Fruit fly (Drosophila melanogaster) whole organism, embryonic: ENCODE data around the gene CG44140.
A peak's percentile ranks its signal among the peaks of the same experiment; 100 is the strongest.

ENCODE experiments used
- Ada2b ChIP-seq: fragments of 200-800 bp; sonication (Bioruptor generic); IDR thresholded peaks from 2 replicates; pipeline ENCODE4 v1.3.6; 2022; ENCODE audit warnings: missing biosample characterization, missing genetic modification characterization
- BEAF-32 ChIP-seq: fragments of 200-800 bp; sonication (Bioruptor generic); optimal IDR thresholded peaks from 3 replicates; lab custom pipeline; 2017; ENCODE audit warnings: missing biosample characterization, missing genetic modification characterization, mild to moderate bottlenecking, moderate library complexity, missing genetic modification reagents
- CG10267 ChIP-seq: fragments of 200-800 bp; sonication (Bioruptor generic); optimal IDR thresholded peaks from 2 replicates; lab custom pipeline; 2018; ENCODE audit warnings: missing biosample characterization, mild to moderate bottlenecking, missing genetic modification characterization, moderate library complexity
- CG10366 ChIP-seq: fragments of 200-800 bp; sonication (Bioruptor generic); IDR thresholded peaks from 2 replicates; pipeline ENCODE4 v1.3.6; 2022; ENCODE audit warnings: missing biosample characterization, missing genetic modification characterization
- CG10959 ChIP-seq: fragments of 200-800 bp; sonication (Bioruptor generic); IDR thresholded peaks from 2 replicates; pipeline ENCODE4 v1.3.6; 2022; ENCODE audit warnings: missing biosample characterization, missing genetic modification characterization
- CG10979 ChIP-seq: fragments of 200-800 bp; sonication (Bioruptor generic); optimal IDR thresholded peaks from 2 replicates; lab custom pipeline; 2018; ENCODE audit warnings: missing biosample characterization, mild to moderate bottlenecking, missing genetic modification characterization, moderate library complexity
- CG12155 ChIP-seq: fragments of 200-800 bp; sonication (Bioruptor generic); optimal IDR thresholded peaks from 3 replicates; lab custom pipeline; 2016; ENCODE audit warnings: missing biosample characterization, missing genetic modification characterization
- CG12299 ChIP-seq: fragments of 200-800 bp; sonication (Bioruptor generic); optimal IDR thresholded peaks from 2 replicates; lab custom pipeline; 2018; ENCODE audit warnings: missing biosample characterization, mild to moderate bottlenecking, missing genetic modification characterization
- CG15479 ChIP-seq: fragments of 200-800 bp; sonication (Bioruptor generic); optimal IDR thresholded peaks from 3 replicates; lab custom pipeline; 2019; ENCODE audit warnings: missing biosample characterization, mild to moderate bottlenecking, missing genetic modification characterization, moderate library complexity
- CG15514 ChIP-seq: fragments of 200-800 bp; sonication (Bioruptor generic); optimal IDR thresholded peaks from 3 replicates; lab custom pipeline; 2017; ENCODE audit warnings: missing biosample characterization, missing genetic modification characterization, mild to moderate bottlenecking, moderate library complexity, missing genetic modification reagents
- CG15696 ChIP-seq: fragments of 200-800 bp; sonication (Bioruptor generic); optimal IDR thresholded peaks from 2 replicates; lab custom pipeline; 2019; ENCODE audit warnings: missing biosample characterization, mild to moderate bottlenecking, missing genetic modification characterization, moderate library complexity
- CG18262 ChIP-seq: fragments of 200-800 bp; optimal IDR thresholded peaks from 3 replicates; lab custom pipeline; 2019; ENCODE audit warnings: missing biosample characterization, mild to moderate bottlenecking, missing genetic modification characterization, moderate library complexity
- CG18599 ChIP-seq: fragments of 200-800 bp; sonication (Bioruptor generic); optimal IDR thresholded peaks from 3 replicates; lab custom pipeline; 2017; ENCODE audit warnings: missing biosample characterization, missing genetic modification characterization, mild to moderate bottlenecking, moderate library complexity, missing genetic modification reagents
- CG18619 ChIP-seq: fragments of 200-800 bp; sonication (Bioruptor generic); optimal IDR thresholded peaks from 3 replicates; lab custom pipeline; 2017; ENCODE audit warnings: missing biosample characterization, mild to moderate bottlenecking, missing genetic modification characterization
- CG2712 ChIP-seq: fragments of 200-800 bp; optimal IDR thresholded peaks from 3 replicates; lab custom pipeline; 2019; ENCODE audit warnings: missing biosample characterization, mild to moderate bottlenecking, missing genetic modification characterization, moderate library complexity
- CG4404 ChIP-seq: fragments of 200-800 bp; sonication (Bioruptor generic); IDR thresholded peaks from 2 replicates; pipeline ENCODE4 v1.3.6; 2022; ENCODE audit warnings: missing biosample characterization, missing genetic modification characterization
- CG8765 ChIP-seq: fragments of 200-800 bp; sonication (Bioruptor generic); IDR thresholded peaks from 2 replicates; pipeline ENCODE4 v1.3.6; 2022; ENCODE audit warnings: missing biosample characterization, missing genetic modification characterization
- CG9727 ChIP-seq: fragments of 200-800 bp; sonication (Bioruptor generic); optimal IDR thresholded peaks from 3 replicates; lab custom pipeline; 2017; ENCODE audit warnings: missing biosample characterization, mild to moderate bottlenecking, missing genetic modification characterization
- CkIIα-i1 ChIP-seq: fragments of 200-800 bp; sonication (Bioruptor generic); IDR thresholded peaks from 2 replicates; pipeline ENCODE4 v1.3.6; 2022; ENCODE audit warnings: missing biosample characterization, missing genetic modification characterization
- Dad ChIP-seq: fragments of 200-800 bp; sonication (Bioruptor generic); optimal IDR thresholded peaks from 3 replicates; lab custom pipeline; 2016; ENCODE audit warnings: missing biosample characterization, missing genetic modification characterization
- HLH54F ChIP-seq: fragments of 200-800 bp; sonication (Bioruptor generic); optimal IDR thresholded peaks from 3 replicates; lab custom pipeline; 2016; ENCODE audit warnings: missing biosample characterization, missing genetic modification characterization
- HmgD ChIP-seq: fragments of 200-800 bp; sonication (Bioruptor generic); optimal IDR thresholded peaks from 3 replicates; lab custom pipeline; 2016; ENCODE audit warnings: missing biosample characterization, missing genetic modification characterization
- Jarid2 ChIP-seq: fragments of 200-800 bp; sonication (Bioruptor generic); optimal IDR thresholded peaks from 3 replicates; lab custom pipeline; 2017; ENCODE audit warnings: mild to moderate bottlenecking, missing biosample characterization, missing genetic modification reagents, missing genetic modification characterization
- Mad ChIP-seq: fragments of 200-800 bp; sonication (Bioruptor generic); optimal IDR thresholded peaks from 2 replicates; lab custom pipeline; 2016; ENCODE audit warnings: missing biosample characterization, missing genetic modification characterization
- Meics ChIP-seq: fragments of 200-800 bp; sonication (Bioruptor generic); optimal IDR thresholded peaks from 2 replicates; lab custom pipeline; 2017; ENCODE audit warnings: missing biosample characterization, mild to moderate bottlenecking, missing genetic modification characterization
- Opbp ChIP-seq: fragments of 200-800 bp; sonication (Bioruptor generic); IDR thresholded peaks from 3 replicates; pipeline ENCODE4 v1.3.6; 2022; ENCODE audit warnings: missing biosample characterization, missing genetic modification characterization; ENCODE audit not compliant: partially characterized antibody
- Sry-β ChIP-seq: fragments of 200-800 bp; sonication (Bioruptor generic); optimal IDR thresholded peaks from 2 replicates; lab custom pipeline; 2018; ENCODE audit warnings: missing biosample characterization, mild to moderate bottlenecking, missing genetic modification characterization, moderate library complexity
- Usf ChIP-seq: fragments of 200-800 bp; sonication (Bioruptor generic); optimal IDR thresholded peaks from 2 replicates; lab custom pipeline; 2017; ENCODE audit warnings: missing genotype, missing biosample characterization, missing genetic modification characterization
- Vsx1 ChIP-seq: fragments of 200-800 bp; sonication (Bioruptor generic); optimal IDR thresholded peaks from 2 replicates; lab custom pipeline; 2017; ENCODE audit warnings: missing biosample characterization, mild to moderate bottlenecking, missing genetic modification characterization, missing genetic modification reagents
- Xrp1 ChIP-seq: fragments of 200-800 bp; sonication (Bioruptor generic); IDR thresholded peaks from 2 replicates; pipeline ENCODE4 v1.3.6; 2022; ENCODE audit warnings: missing biosample characterization, missing genetic modification characterization
- ab ChIP-seq: fragments of 200-800 bp; sonication (Bioruptor generic); optimal IDR thresholded peaks from 2 replicates; lab custom pipeline; 2016; ENCODE audit warnings: missing biosample characterization, missing genetic modification characterization
- ac ChIP-seq: fragments of 200-800 bp; sonication (Bioruptor generic); optimal IDR thresholded peaks from 3 replicates; lab custom pipeline; 2017; ENCODE audit warnings: missing biosample characterization, mild to moderate bottlenecking, missing genetic modification characterization
- az2 ChIP-seq: fragments of 200-800 bp; sonication (Bioruptor generic); optimal IDR thresholded peaks from 3 replicates; lab custom pipeline; 2016; ENCODE audit warnings: missing biosample characterization, missing genetic modification characterization
- cad ChIP-seq: fragments of >200 bp; optimal IDR thresholded peaks from 2 replicates; lab custom pipeline; 2017; ENCODE audit warnings: missing biosample characterization, missing genetic modification characterization
- chif ChIP-seq, 2 experiments: fragments of 200-800 bp; sonication (Bioruptor generic); optimal IDR thresholded peaks; 3 replicates each; lab custom pipeline; 2016; ENCODE audit warnings: missing biosample characterization in 2 of 2, missing genetic modification characterization in 2 of 2
- croc ChIP-seq: fragments of 200-800 bp; sonication (Bioruptor generic); conservative IDR thresholded peaks from 3 replicates; pipeline ENCODE4 v1.3.6; 2022; ENCODE audit warnings: missing biosample characterization, missing genetic modification characterization
- da ChIP-seq: fragments of 200-800 bp; sonication (Bioruptor generic); optimal IDR thresholded peaks from 2 replicates; lab custom pipeline; 2016; ENCODE audit warnings: missing biosample characterization, missing genetic modification characterization
- dysf ChIP-seq: fragments of 200-800 bp; sonication (Bioruptor generic); IDR thresholded peaks from 3 replicates; pipeline ENCODE4 v1.3.6; 2022; ENCODE audit warnings: missing biosample characterization, missing genetic modification characterization
- jumu ChIP-seq: fragments of 200-800 bp; sonication (Bioruptor generic); optimal IDR thresholded peaks from 3 replicates; lab custom pipeline; 2016; ENCODE audit warnings: missing biosample characterization, missing genetic modification characterization
- nau ChIP-seq: fragments of 200-800 bp; sonication (Bioruptor generic); optimal IDR thresholded peaks from 3 replicates; lab custom pipeline; 2017; ENCODE audit warnings: missing biosample characterization, mild to moderate bottlenecking, missing genetic modification characterization, missing genetic modification reagents
- nmo ChIP-seq: fragments of 200-800 bp; sonication (Bioruptor generic); optimal IDR thresholded peaks from 2 replicates; lab custom pipeline; 2018; ENCODE audit warnings: missing biosample characterization, mild to moderate bottlenecking, missing genetic modification characterization, moderate library complexity
- otp ChIP-seq: fragments of 200-800 bp; sonication (Bioruptor generic); IDR thresholded peaks from 3 replicates; pipeline ENCODE4, ENCODE4 v1.3.6; 2022; ENCODE audit warnings: missing biosample characterization, missing genetic modification characterization
- pfk ChIP-seq: fragments of 200-800 bp; sonication (Bioruptor generic); optimal IDR thresholded peaks from 2 replicates; lab custom pipeline; 2018; ENCODE audit warnings: missing biosample characterization, mild to moderate bottlenecking, missing genetic modification characterization, moderate library complexity
- prd ChIP-seq, 3 experiments: fragments of >200 bp in 2 of 3; fragments of 200-800 bp in 1 of 3; sonication (Bioruptor generic) in 1 of 3; optimal IDR thresholded peaks in 2 of 3; IDR thresholded peaks in 1 of 3; 2 replicates in 2 of 3; 3 replicates in 1 of 3; pipeline versions ENCODE4 v1.3.6 to Lab custom; 2017 to 2022; ENCODE audit warnings: missing biosample characterization in 1 of 3, missing genetic modification characterization in 1 of 3
- pros ChIP-seq: fragments of 200-800 bp; sonication (Bioruptor generic); optimal IDR thresholded peaks from 3 replicates; lab custom pipeline; 2019; ENCODE audit warnings: missing biosample characterization, mild to moderate bottlenecking, missing genetic modification characterization, moderate library complexity
- shn ChIP-seq: fragments of 200-800 bp; sonication (Bioruptor generic); optimal IDR thresholded peaks from 3 replicates; lab custom pipeline; 2016; ENCODE audit warnings: missing biosample characterization, missing genetic modification characterization
- tll ChIP-seq, 2 experiments: fragments of 200-800 bp in 1 of 2; fragments of >200 bp in 1 of 2; sonication (Bioruptor generic) in 1 of 2; optimal IDR thresholded peaks; 2 replicates each; lab custom pipeline; 2017 to 2019; ENCODE audit warnings: missing biosample characterization in 2 of 2, missing genetic modification characterization in 2 of 2, mild to moderate bottlenecking in 1 of 2, moderate library complexity in 1 of 2
- twi ChIP-seq: fragments of 200-800 bp; optimal IDR thresholded peaks from 2 replicates; lab custom pipeline; 2019; ENCODE audit warnings: missing biosample characterization, mild to moderate bottlenecking, missing genetic modification characterization, moderate library complexity
- zen ChIP-seq: fragments of 200-800 bp; sonication (Bioruptor generic); optimal IDR thresholded peaks from 3 replicates; lab custom pipeline; 2018; ENCODE audit warnings: missing biosample characterization, mild to moderate bottlenecking, missing genetic modification characterization, moderate library complexity
- zf30C ChIP-seq: fragments of 200-800 bp; sonication (Bioruptor generic); optimal IDR thresholded peaks from 3 replicates; lab custom pipeline; 2018; ENCODE audit warnings: missing biosample characterization, mild to moderate bottlenecking, missing genetic modification characterization

Gene CG44140

dm6 chr2L:15742976-15743375, 48.7 kb upstream of the CG44140 start:
- TF ChIP-seq HLH54F (GFP tag; lab: Kevin White, UChicago), result no peak
- no peak for TF ChIP-seq CG18599
- no peak for TF ChIP-seq BEAF-32
- peak; percentile 27 for TF ChIP-seq twi (tag; lab: Kevin White, UChicago)
- no peak for TF ChIP-seq ab
- no peak for TF ChIP-seq CG10366 (GFP tag; lab: Robert Waterston, UW)
- TF ChIP-seq zen (tag; lab: Kevin White, UChicago), result peak; percentile 18
- no peak for TF ChIP-seq Sry-β (GFP tag; lab: Kevin White, UChicago)
- TF ChIP-seq pros (GFP tag; lab: Kevin White, UChicago), result peak; percentile 61
- TF ChIP-seq Ada2b (GFP tag; lab: Robert Waterston, UW), result no peak
- no peak for TF ChIP-seq Mad (GFP tag; lab: Kevin White, UChicago)
- no peak for TF ChIP-seq HmgD (GFP tag; lab: Kevin White, UChicago)
- no peak for TF ChIP-seq Opbp (GFP tag; lab: Robert Waterston, UW)
- TF ChIP-seq Dad (GFP tag; lab: Kevin White, UChicago), result no peak
- TF ChIP-seq CG15479, result peak; percentile 60
- TF ChIP-seq dysf (GFP tag; lab: Robert Waterston, UW), result no peak
- TF ChIP-seq shn (GFP tag; lab: Kevin White, UChicago), result no peak
- TF ChIP-seq pfk (GFP tag; lab: Kevin White, UChicago), result no peak
- TF ChIP-seq cad, result peak; percentile 21
- TF ChIP-seq tll (GFP tag; optimal IDR thresholded peaks at IDR 0.05; lab: Kevin White, UChicago), result peak in 1 of 2 experiments; percentile 43
- TF ChIP-seq CG2712 (tag; lab: Kevin White, UChicago), result no peak
- no peak for TF ChIP-seq CG15514 (GFP tag; lab: Kevin White, UChicago)
- no peak for TF ChIP-seq nau (GFP tag; lab: Kevin White, UChicago)
- no peak for TF ChIP-seq da
- TF ChIP-seq Usf (GFP tag; lab: Kevin White, UChicago), result no peak
- TF ChIP-seq chif (GFP tag; optimal IDR thresholded peaks at IDR 0.05; lab: Kevin White, UChicago), result no peak
- TF ChIP-seq Jarid2, result no peak
- no peak for TF ChIP-seq Meics (GFP tag; lab: Kevin White, UChicago)
- no peak for TF ChIP-seq CG12155 (GFP tag; lab: Kevin White, UChicago)

dm6 chr2L:15741418-15741817, 47.1 kb upstream of the CG44140 start:
- no peak for TF ChIP-seq jumu (GFP tag; lab: Kevin White, UChicago)
- peak; percentile 35 for TF ChIP-seq CG10267 (tag; lab: Kevin White, UChicago)
- TF ChIP-seq otp (GFP tag; lab: Robert Waterston, UW), result 0 out of 3 replicates have a peak, but pooled peaks have one; percentile 44
- TF ChIP-seq CG9727 (GFP tag; lab: Kevin White, UChicago), result peak; percentile 44
- peak; percentile 64 for TF ChIP-seq Xrp1 (GFP tag; lab: Robert Waterston, UW)
- peak; percentile 64; the same call in 1 of the 2 replicates for TF ChIP-seq CG8765 (GFP tag; lab: Robert Waterston, UW)
- no peak for TF ChIP-seq CkIIα-i1 (GFP tag; lab: Robert Waterston, UW)
- peak; percentile 75 for TF ChIP-seq CG4404
- no peak for TF ChIP-seq Vsx1 (GFP tag; lab: Kevin White, UChicago)
- TF ChIP-seq CG2712 (tag; lab: Kevin White, UChicago), result peak; percentile 31
- peak; percentile 90 for TF ChIP-seq ac (GFP tag; lab: Kevin White, UChicago)
- no peak for TF ChIP-seq CG12299 (tag; lab: Kevin White, UChicago)
- peak; percentile 34 for TF ChIP-seq CG10979
- peak; percentile 6 for TF ChIP-seq nmo
- TF ChIP-seq CG18619, result no peak
- TF ChIP-seq chif (GFP tag; optimal IDR thresholded peaks at IDR 0.05; lab: Kevin White, UChicago), result peak in 1 of 2 experiments; percentile 38
- TF ChIP-seq zf30C, result peak; percentile 71
- TF ChIP-seq prd (optimal IDR thresholded peaks at IDR 0.05; lab: Kevin White, UChicago), result no peak
- peak; percentile 70; the same call in 2 of the 3 replicates for TF ChIP-seq prd (GFP tag; IDR thresholded peaks at IDR 0.05; lab: Robert Waterston, UW)
- no peak for TF ChIP-seq croc (GFP tag; lab: Robert Waterston, UW)
- TF ChIP-seq CG15696 (tag; lab: Kevin White, UChicago), result peak; percentile 69
- peak; percentile 33 for TF ChIP-seq CG18262 (tag; lab: Kevin White, UChicago)
- TF ChIP-seq CG10959 (GFP tag; lab: Robert Waterston, UW), result peak; percentile 48; the same call in 1 of the 2 replicates
- TF ChIP-seq az2 (GFP tag; lab: Kevin White, UChicago), result no peak
